Worm (Caenorhabditis elegans) whole organism, L2 larva: ENCODE measurements around the gene asna-1.

Source experiments
- ceh-16 ChIP-seq: fragments of 150-350 bp; optimal IDR thresholded peaks from 2 replicates; lab custom pipeline; 2014; ENCODE audit warnings: missing biosample characterization, missing genetic modification characterization
- nhr-10 ChIP-seq: sonication (generic microtip); optimal IDR thresholded peaks from 2 replicates; lab custom pipeline; 2017; ENCODE audit warnings: missing biosample characterization, missing genetic modification characterization
- nhr-237 ChIP-seq: fragments of 150-350 bp; optimal IDR thresholded peaks from 2 replicates; lab custom pipeline; 2014; ENCODE audit warnings: missing biosample characterization, missing genetic modification characterization
- zag-1 ChIP-seq: fragments of 150-350 bp; optimal IDR thresholded peaks from 2 replicates; lab custom pipeline; 2014; ENCODE audit warnings: missing biosample characterization, missing genetic modification characterization

DNA sequence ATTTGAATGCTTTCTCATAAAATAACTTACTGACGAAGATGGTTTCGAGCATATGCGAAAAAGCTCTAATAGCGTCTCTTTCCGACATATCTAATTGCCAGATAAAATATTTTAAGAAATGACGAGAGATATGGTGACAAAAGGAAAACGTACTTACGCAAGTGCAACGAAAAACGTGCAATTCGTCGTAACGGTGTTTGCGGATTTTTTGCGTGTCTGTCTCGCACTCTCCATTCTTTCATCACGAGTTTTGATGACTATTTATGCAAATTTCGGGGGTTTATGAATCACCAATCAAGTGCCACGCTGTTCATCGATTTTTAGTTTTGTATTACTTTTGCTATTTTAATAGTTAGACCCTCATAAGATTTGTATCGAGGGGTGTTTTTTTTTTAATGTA lies 5.9 kb upstream of the asna-1 start, which contains the start of gene ZK637.14:
- TF ChIP-seq ceh-16 (no peak), nhr-237 (tag; lab: Kevin White, UChicago) (no peak), zag-1 (no peak), nhr-10 (no peak)
